Worm (Caenorhabditis elegans) whole organism, L2 larva: ENCODE results near the gene nhr-97.
"Not testable (repeated sequence)": the region's sequence is repeated elsewhere in the genome, so short reads cannot be mapped to it uniquely, and the experiment has no call there.

Experiments used
- C34F6.9 ChIP-seq: fragments of 150-350 bp; optimal IDR thresholded peaks from 2 replicates; lab custom pipeline; 2014; ENCODE audit warnings: missing biosample characterization, missing genetic modification characterization
- alr-1 ChIP-seq: fragments of 150-350 bp; optimal IDR thresholded peaks from 2 replicates; lab custom pipeline; 2014; ENCODE audit warnings: missing biosample characterization, missing genetic modification characterization
- aly-2 ChIP-seq: fragments of 150-350 bp; optimal IDR thresholded peaks from 2 replicates; lab custom pipeline; 2014; ENCODE audit warnings: missing biosample characterization, missing genetic modification characterization
- ama-1 ChIP-seq: fragments of 150-350 bp; optimal IDR thresholded peaks from 2 replicates; lab custom pipeline; 2018; ENCODE audit warnings: inconsistent platforms
- blmp-1 ChIP-seq: sonication (generic microtip); optimal IDR thresholded peaks from 2 replicates; lab custom pipeline; 2017; ENCODE audit warnings: missing genetic modification characterization, mild to moderate bottlenecking, missing compliant biosample characterization, antibody characterized with exemption, moderate library complexity; ENCODE audit not compliant: insufficient read depth
- ceh-82 ChIP-seq: fragments of 150-350 bp; optimal IDR thresholded peaks from 2 replicates; lab custom pipeline; 2014; ENCODE audit warnings: missing biosample characterization, missing genetic modification characterization
- fos-1 ChIP-seq: fragments of 150-350 bp; optimal IDR thresholded peaks from 2 replicates; lab custom pipeline; 2014; ENCODE audit warnings: missing biosample characterization, missing genetic modification characterization
- lin-11 ChIP-seq: fragments of 150-350 bp; sonication (generic microtip); optimal IDR thresholded peaks from 2 replicates; lab custom pipeline; 2014; ENCODE audit warnings: missing biosample characterization, missing genetic modification characterization, inconsistent platforms, mixed read lengths
- lin-13 ChIP-seq: fragments of 150-350 bp; optimal IDR thresholded peaks from 2 replicates; lab custom pipeline; 2014; ENCODE audit warnings: missing biosample characterization, missing genetic modification reagents, missing genetic modification characterization
- mdl-1 ChIP-seq, 2 experiments: fragments of 150-350 bp in 1 of 2; sonication (generic microtip) in 1 of 2; optimal IDR thresholded peaks; 2 replicates each; lab custom pipeline; 2017; ENCODE audit warnings: missing biosample characterization in 2 of 2, missing genetic modification characterization in 2 of 2
- skn-1 ChIP-seq: sonication (generic microtip); optimal IDR thresholded peaks from 2 replicates; lab custom pipeline; 2017; ENCODE audit warnings: missing biosample characterization, missing genetic modification characterization
- snpc-4 ChIP-seq: fragments of 150-350 bp; optimal IDR thresholded peaks from 2 replicates; lab custom pipeline; 2014; ENCODE audit warnings: missing biosample characterization, missing genetic modification characterization
- unc-62 ChIP-seq: fragments of 150-350 bp; optimal IDR thresholded peaks from 2 replicates; lab custom pipeline; 2014; ENCODE audit warnings: missing biosample characterization, missing genetic modification reagents, missing genetic modification characterization
- ztf-11 ChIP-seq: sonication (generic microtip); optimal IDR thresholded peaks from 2 replicates; lab custom pipeline; 2017; ENCODE audit warnings: missing biosample characterization, missing genetic modification characterization

- not testable (repeated sequence) for TF ChIP-seq unc-62 (GFP tag; lab: Kevin White, UChicago); mdl-1 (tag; optimal IDR thresholded peaks at IDR 0.05; lab: Kevin White, UChicago); fos-1; snpc-4 (tag; lab: Kevin White, UChicago); aly-2 (tag; lab: Kevin White, UChicago); ztf-11 (tag; lab: Kevin White, UChicago); ceh-82 (tag; lab: Kevin White, UChicago); skn-1 (tag; lab: Kevin White, UChicago); lin-13 (GFP tag; lab: Kevin White, UChicago); alr-1; ama-1; C34F6.9 (tag; lab: Kevin White, UChicago); lin-11 (tag; lab: Kevin White, UChicago); blmp-1 (tag; lab: Kevin White, UChicago)
These were observed 12.3 kb downstream of the nhr-97 start, which contains the start of gene msp-78 for ce11 chrIV:9769746-9770145.
